Worm (Caenorhabditis elegans) whole organism, late embryonic: ENCODE data around the gene lam-2.

Experiments
- dmd-4 ChIP-seq: sonication (generic microtip); optimal IDR thresholded peaks from 2 replicates; lab custom pipeline; 2016; ENCODE audit warnings: borderline replicate concordance, missing genetic modification characterization, missing compliant biosample characterization
- hlh-13 ChIP-seq: fragments of 200-800 bp; sonication (Bioruptor generic); optimal IDR thresholded peaks from 2 replicates; lab custom pipeline; 2018; ENCODE audit warnings: mild to moderate bottlenecking, missing genetic modification characterization, missing compliant biosample characterization
- nhr-11 ChIP-seq: fragments of 150-350 bp; optimal IDR thresholded peaks from 2 replicates; lab custom pipeline; 2014; ENCODE audit warnings: missing biosample characterization, missing genetic modification characterization
- pha-4 ChIP-seq: fragments of 150-350 bp; optimal IDR thresholded peaks from 2 replicates; lab custom pipeline; 2018; ENCODE audit warnings: missing biosample characterization, missing genetic modification reagents, missing genetic modification characterization

DNA sequence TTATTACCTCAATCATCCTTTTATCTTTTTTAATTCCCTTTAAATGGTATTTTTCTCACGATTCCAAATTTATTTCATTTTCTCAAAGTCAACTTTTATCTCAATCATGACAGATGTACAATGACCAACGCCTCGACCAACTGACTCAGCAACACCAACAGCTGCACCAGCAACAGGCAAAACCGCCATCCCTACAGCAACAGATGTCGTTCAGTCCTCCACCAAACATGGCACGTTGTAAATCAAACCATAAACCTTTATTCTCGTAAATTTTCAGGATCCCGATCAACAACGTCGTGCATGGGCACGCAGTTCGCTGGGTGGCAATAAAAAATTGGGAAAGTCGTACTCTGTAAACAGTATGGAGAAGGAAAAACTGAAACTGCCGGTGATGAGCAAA, 11.7 kb upstream of the lam-2 start:
- TF ChIP-seq nhr-11 (tag; lab: Kevin White, UChicago) (no peak), hlh-13 (GFP tag; lab: Kevin White, UChicago) (no peak), dmd-4 (no peak), pha-4 (no peak)
